Worm (Caenorhabditis elegans) whole organism, L4 larva: ENCODE measurements around the gene F15B9.6.
A peak's percentile ranks its signal among the peaks of the same experiment; 100 is the strongest.

Experiments
- F10B5.3 ChIP-seq: sonication (generic microtip); optimal IDR thresholded peaks from 2 replicates; lab custom pipeline; 2016; ENCODE audit warnings: mild to moderate bottlenecking, missing genetic modification characterization, missing compliant biosample characterization
- F37D6.2 ChIP-seq: sonication (generic microtip); optimal IDR thresholded peaks from 2 replicates; lab custom pipeline; 2016; ENCODE audit warnings: mild to moderate bottlenecking, missing genetic modification characterization, missing compliant biosample characterization
- Y105C5A.15 ChIP-seq: fragments of 200-800 bp; sonication (Bioruptor generic); IDR thresholded peaks from 2 replicates; pipeline ENCODE4 v1.3.6; 2022; ENCODE audit warnings: missing genetic modification characterization, missing compliant biosample characterization
- Y5F2A.4 ChIP-seq: fragments of 200-800 bp; sonication (Bioruptor generic); optimal IDR thresholded peaks from 2 replicates; lab custom pipeline; 2018; ENCODE audit warnings: mild to moderate bottlenecking, missing genetic modification characterization, missing compliant biosample characterization
- ZK546.5 ChIP-seq, 2 experiments: sonication (generic microtip); optimal IDR thresholded peaks; 2 replicates each; lab custom pipeline; 2017; ENCODE audit warnings: missing biosample characterization in 2 of 2, missing genetic modification characterization in 2 of 2
- ceh-62 ChIP-seq: sonication (generic microtip); optimal IDR thresholded peaks from 2 replicates; lab custom pipeline; 2017; ENCODE audit warnings: missing biosample characterization, missing genetic modification characterization
- ceh-82 ChIP-seq: sonication (generic microtip); optimal IDR thresholded peaks from 2 replicates; lab custom pipeline; 2017; ENCODE audit warnings: missing biosample characterization, missing genetic modification characterization
- ctbp-1 ChIP-seq: fragments of 200-800 bp; sonication (Bioruptor generic); IDR thresholded peaks from 2 replicates; pipeline ENCODE4 v1.3.6; 2022; ENCODE audit warnings: missing genetic modification reagents, missing genetic modification characterization, missing compliant biosample characterization
- daf-12 ChIP-seq: fragments of 150-350 bp; optimal IDR thresholded peaks from 2 replicates; lab custom pipeline; 2014; ENCODE audit warnings: missing biosample characterization, missing genetic modification reagents, missing genetic modification characterization
- daf-8 ChIP-seq: fragments of 200-800 bp; sonication (Bioruptor generic); IDR thresholded peaks from 2 replicates; pipeline ENCODE4 v1.3.6; 2022; ENCODE audit warnings: missing genetic modification characterization, missing compliant biosample characterization
- dmd-6 ChIP-seq: fragments of 200-800 bp; sonication (Bioruptor generic); IDR thresholded peaks from 2 replicates; pipeline ENCODE4 v1.3.6; 2022; ENCODE audit warnings: missing genetic modification reagents, missing genetic modification characterization, missing compliant biosample characterization
- dmd-8 ChIP-seq: fragments of 200-800 bp; sonication (Bioruptor generic); IDR thresholded peaks from 2 replicates; pipeline ENCODE4 v1.3.6; 2022; ENCODE audit warnings: missing genetic modification characterization, missing compliant biosample characterization
- dmd-9 ChIP-seq: fragments of 200-800 bp; sonication (Bioruptor generic); IDR thresholded peaks from 2 replicates; pipeline ENCODE4 v1.3.6; 2022; ENCODE audit warnings: missing genetic modification reagents, missing genetic modification characterization, missing compliant biosample characterization
- dpl-1 ChIP-seq: fragments of 150-350 bp; optimal IDR thresholded peaks from 2 replicates; lab custom pipeline; 2014; ENCODE audit warnings: missing biosample characterization, missing genetic modification reagents, missing genetic modification characterization
- fos-1 ChIP-seq: fragments of 150-350 bp; optimal IDR thresholded peaks from 2 replicates; lab custom pipeline; 2014; ENCODE audit warnings: missing biosample characterization, missing genetic modification characterization
- gei-8 ChIP-seq: fragments of 200-800 bp; sonication (Bioruptor generic); optimal IDR thresholded peaks from 2 replicates; lab custom pipeline; 2018; ENCODE audit warnings: mild to moderate bottlenecking, missing genetic modification characterization, missing compliant biosample characterization
- hlh-30 ChIP-seq: sonication (generic microtip); optimal IDR thresholded peaks from 2 replicates; lab custom pipeline; 2017; ENCODE audit warnings: antibody characterized with exemption, mild to moderate bottlenecking, missing genetic modification characterization, missing compliant biosample characterization; ENCODE audit not compliant: insufficient read depth
- lim-7 ChIP-seq: fragments of 200-800 bp; sonication (Bioruptor generic); IDR thresholded peaks from 2 replicates; pipeline ENCODE4 v1.3.6; 2022; ENCODE audit warnings: missing genetic modification characterization, missing compliant biosample characterization
- lin-13 ChIP-seq: fragments of 150-350 bp; optimal IDR thresholded peaks from 2 replicates; lab custom pipeline; 2014; ENCODE audit warnings: missing biosample characterization, missing genetic modification reagents, missing genetic modification characterization
- lin-15B ChIP-seq: fragments of 150-350 bp; sonication (generic microtip); optimal IDR thresholded peaks from 3 replicates; lab custom pipeline; 2014; ENCODE audit warnings: missing biosample characterization, missing genetic modification characterization
- lin-38 ChIP-seq: fragments of 200-800 bp; sonication (Bioruptor generic); IDR thresholded peaks from 2 replicates; pipeline ENCODE4 v1.3.6; 2022; ENCODE audit warnings: missing genetic modification reagents, missing genetic modification characterization, missing compliant biosample characterization
- lin-39 ChIP-seq: fragments of 150-350 bp; optimal IDR thresholded peaks from 2 replicates; lab custom pipeline; 2014; ENCODE audit warnings: missing biosample characterization, missing genetic modification reagents, missing genetic modification characterization
- mxl-3 ChIP-seq: fragments of 200-800 bp; sonication (Bioruptor generic); optimal IDR thresholded peaks from 2 replicates; lab custom pipeline; 2018; ENCODE audit warnings: mild to moderate bottlenecking, missing genetic modification characterization, missing compliant biosample characterization
- nhr-10 ChIP-seq: fragments of 150-350 bp; optimal IDR thresholded peaks from 2 replicates; lab custom pipeline; 2014; ENCODE audit warnings: missing biosample characterization, missing genetic modification characterization
- nhr-11 ChIP-seq: fragments of 150-350 bp; optimal IDR thresholded peaks from 2 replicates; lab custom pipeline; 2014; ENCODE audit warnings: missing biosample characterization, missing genetic modification characterization
- nhr-111 ChIP-seq: fragments of 200-800 bp; sonication (Bioruptor generic); optimal IDR thresholded peaks from 2 replicates; lab custom pipeline; 2018; ENCODE audit warnings: mild to moderate bottlenecking, missing genetic modification characterization, missing compliant biosample characterization
- nhr-28 ChIP-seq: fragments of 150-350 bp; optimal IDR thresholded peaks from 2 replicates; lab custom pipeline; 2014; ENCODE audit warnings: missing biosample characterization, missing genetic modification characterization
- nhr-42 ChIP-seq: fragments of 200-800 bp; sonication (Bioruptor generic); IDR thresholded peaks from 2 replicates; pipeline ENCODE4 v1.3.6; 2022; ENCODE audit warnings: missing genetic modification characterization, missing compliant biosample characterization
- nhr-76 ChIP-seq: fragments of 150-350 bp; optimal IDR thresholded peaks from 2 replicates; lab custom pipeline; 2014; ENCODE audit warnings: missing biosample characterization, missing genetic modification characterization
- php-3 ChIP-seq: fragments of 200-800 bp; sonication (Bioruptor generic); IDR thresholded peaks from 2 replicates; pipeline ENCODE4 v1.3.6; 2022; ENCODE audit warnings: missing genetic modification reagents, missing genetic modification characterization, missing compliant biosample characterization
- skn-1 ChIP-seq: fragments of 150-350 bp; optimal IDR thresholded peaks from 2 replicates; lab custom pipeline; 2014; ENCODE audit warnings: missing biosample characterization, missing genetic modification characterization
- spr-1 ChIP-seq: sonication (generic microtip); optimal IDR thresholded peaks from 2 replicates; lab custom pipeline; 2016; ENCODE audit warnings: mild to moderate bottlenecking, missing genetic modification characterization, missing compliant biosample characterization
- spr-3 ChIP-seq: fragments of 200-800 bp; sonication (Bioruptor generic); optimal IDR thresholded peaks from 2 replicates; lab custom pipeline; 2018; ENCODE audit warnings: mild to moderate bottlenecking, missing genetic modification characterization, missing compliant biosample characterization
- unc-130 ChIP-seq: sonication (generic microtip); optimal IDR thresholded peaks from 2 replicates; lab custom pipeline; 2016; ENCODE audit warnings: missing genetic modification reagents, missing genetic modification characterization, missing compliant biosample characterization
- unc-39 ChIP-seq: sonication (generic microtip); optimal IDR thresholded peaks from 2 replicates; lab custom pipeline; 2017; ENCODE audit warnings: missing biosample characterization, missing genetic modification characterization
- unc-62 ChIP-seq, 3 experiments: fragments of 150-350 bp in 1 of 3; sonication (generic microtip); optimal IDR thresholded peaks in 2 of 3; peaks in 1 of 3; 1 replicate in 1 of 3; 2 replicates in 2 of 3; lab custom pipeline; 2014 to 2017; ENCODE audit warnings: missing biosample characterization in 3 of 3, missing genetic modification characterization in 3 of 3, missing genetic modification reagents in 3 of 3, missing genotype in 1 of 3
- vab-7 ChIP-seq: fragments of 200-800 bp; sonication (Bioruptor generic); IDR thresholded peaks from 2 replicates; pipeline ENCODE4 v1.3.6; 2022; ENCODE audit warnings: missing genetic modification reagents, missing genetic modification characterization, missing compliant biosample characterization
- zfp-2 ChIP-seq: sonication (generic microtip); optimal IDR thresholded peaks from 2 replicates; lab custom pipeline; 2016; ENCODE audit warnings: mild to moderate bottlenecking, missing genetic modification characterization, missing compliant biosample characterization
- zip-2 ChIP-seq: fragments of 150-350 bp; optimal IDR thresholded peaks from 2 replicates; lab custom pipeline; 2014; ENCODE audit warnings: missing biosample characterization, missing genetic modification characterization
- ztf-7 ChIP-seq: fragments of 150-350 bp; optimal IDR thresholded peaks from 2 replicates; lab custom pipeline; 2014; ENCODE audit warnings: missing biosample characterization, missing genetic modification characterization

The F15B9.6 gene

DNA sequence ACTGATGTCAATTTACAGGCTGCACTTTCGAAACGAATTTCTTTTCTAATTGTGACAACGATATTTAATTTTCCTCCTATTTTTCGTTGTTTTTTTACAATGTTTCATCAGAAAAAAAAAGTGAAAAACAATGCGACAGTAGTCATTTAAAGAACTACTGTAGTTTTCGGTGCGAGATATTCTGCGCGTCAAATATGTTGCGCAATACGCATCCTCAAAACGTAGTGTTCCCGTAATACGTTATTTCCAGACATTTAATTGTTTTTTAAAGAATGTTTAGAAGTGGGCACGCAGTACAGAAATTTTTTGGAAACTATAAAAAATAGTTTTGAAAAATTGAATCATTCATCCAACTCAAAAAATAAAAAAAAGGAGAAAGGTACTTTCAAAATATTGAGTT is 39.9 kb upstream of the F15B9.6 start:
- TF ChIP-seq nhr-76 (tag; lab: Kevin White, UChicago) (no peak), php-3 (GFP tag; lab: Robert Waterston, UW) (no peak), hlh-30 (tag; lab: Kevin White, UChicago) (no peak), unc-62 (GFP tag; optimal IDR thresholded peaks at IDR 0.05 in 1 of 2; lab: Kevin White, UChicago) (peak in 1 of 2 experiments; percentile 59), unc-62 (tag; optimal IDR thresholded peaks at IDR 0.05; lab: Kevin White, UChicago) (no peak), lin-15B (tag; lab: Kevin White, UChicago) (no peak), nhr-111 (GFP tag; lab: Kevin White, UChicago) (no peak), ceh-82 (tag; lab: Kevin White, UChicago) (no peak), zip-2 (tag; lab: Kevin White, UChicago) (no peak), unc-39 (no peak)

- no peak for TF ChIP-seq ceh-62 (tag; lab: Kevin White, UChicago)
- TF ChIP-seq lin-39 (tag; lab: Kevin White, UChicago): no peak
- no peak for TF ChIP-seq vab-7 (GFP tag; lab: Robert Waterston, UW)
- TF ChIP-seq nhr-28 (tag; lab: Kevin White, UChicago): no peak
- TF ChIP-seq dpl-1 (GFP tag; lab: Kevin White, UChicago): no peak
- no peak for TF ChIP-seq spr-3 (GFP tag; lab: Kevin White, UChicago)
- no peak for TF ChIP-seq dmd-8
- no peak for TF ChIP-seq nhr-10 (tag; lab: Kevin White, UChicago)
- no peak for TF ChIP-seq lin-38 (GFP tag; lab: Robert Waterston, UW)
- no peak for TF ChIP-seq daf-12 (tag; lab: Kevin White, UChicago)
- no peak for TF ChIP-seq fos-1 (tag; lab: Kevin White, UChicago)
- TF ChIP-seq nhr-11 (tag; lab: Kevin White, UChicago): no peak
- TF ChIP-seq unc-130: no peak
- no peak for TF ChIP-seq Y5F2A.4 (GFP tag; lab: Kevin White, UChicago)
- no peak for TF ChIP-seq ceh-82 (tag; lab: Kevin White, UChicago)
- TF ChIP-seq lim-7: no peak
- no peak for TF ChIP-seq ZK546.5 (tag; optimal IDR thresholded peaks at IDR 0.05; lab: Kevin White, UChicago)
- no peak for TF ChIP-seq dmd-6 (GFP tag; lab: Robert Waterston, UW)
- no peak for TF ChIP-seq daf-8 (GFP tag; lab: Robert Waterston, UW)
- no peak for TF ChIP-seq zfp-2 (tag; lab: Kevin White, UChicago)
These were observed 26.9 kb upstream of the F15B9.6 start, which contains the start of gene shw-3 for ce11 chrV:12987061-12987460. TSS of gene shw-3 (minus strand) at chrV:12987161.

DNA sequence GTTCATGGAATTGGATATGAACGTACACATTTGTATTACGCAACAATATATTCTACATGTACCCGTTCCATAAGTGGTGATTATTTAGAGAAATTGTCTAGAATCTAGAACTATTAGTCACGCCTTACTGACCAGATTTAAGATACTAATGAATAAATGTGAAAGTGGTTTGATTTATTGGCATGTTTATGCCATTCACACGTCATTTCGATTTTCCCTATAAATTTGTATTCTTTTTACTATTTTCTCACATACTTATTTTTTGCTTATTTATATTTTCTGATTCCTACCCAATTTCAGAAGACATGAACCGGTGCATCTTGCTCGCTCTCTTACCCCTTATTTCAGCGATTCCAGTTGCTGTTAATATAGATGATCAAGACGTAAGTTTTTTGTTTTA is 25.7 kb upstream of the F15B9.6 start, which contains the start of gene F15B9.8:
Gene F15B9.8, plus strand, starts transcription at position 301 of the 400 bp plus-strand sequence.
- TF ChIP-seq daf-12 (tag; lab: Kevin White, UChicago) (no peak), dmd-9 (GFP tag; lab: Robert Waterston, UW) (no peak), vab-7 (GFP tag; lab: Robert Waterston, UW) (no peak), hlh-30 (tag; lab: Kevin White, UChicago) (no peak), lin-13 (GFP tag; lab: Kevin White, UChicago) (no peak), ztf-7 (tag; lab: Kevin White, UChicago) (no peak), skn-1 (tag; lab: Kevin White, UChicago) (no peak), spr-1 (tag; lab: Kevin White, UChicago) (no peak), mxl-3 (GFP tag; lab: Kevin White, UChicago) (no peak), nhr-42 (GFP tag; lab: Robert Waterston, UW) (no peak), gei-8 (GFP tag; lab: Kevin White, UChicago) (no peak), ctbp-1 (no peak)

DNA sequence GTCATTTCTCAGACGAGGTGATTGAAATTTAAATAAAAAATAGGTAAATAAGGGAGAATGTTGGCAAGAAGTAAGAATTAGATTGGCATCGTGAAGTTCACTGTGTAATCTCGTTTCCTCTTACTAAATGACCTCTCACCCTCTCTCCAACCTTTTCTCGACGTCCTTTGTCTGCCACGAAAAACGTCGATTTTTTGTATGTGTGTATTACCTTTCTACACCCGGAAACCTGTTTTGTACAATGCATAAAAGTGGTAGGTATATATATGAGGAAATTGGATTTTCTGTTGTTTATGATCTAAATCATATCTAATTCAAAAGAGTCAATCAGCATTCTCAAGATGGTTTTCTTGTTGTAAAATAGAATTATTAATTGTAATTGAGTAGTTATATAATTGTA is 21.1 kb upstream of the F15B9.6 start, which contains the start of the genes F15B9.11 and dsl-7:
Gene F15B9.11, minus strand, starts transcription at position 5 of the 400 bp plus-strand sequence.
Gene dsl-7, plus strand, starts transcription at position 260 of the 400 bp plus-strand sequence.
- TF ChIP-seq Y105C5A.15 (GFP tag; lab: Robert Waterston, UW): no peak
- TF ChIP-seq F37D6.2 (tag; lab: Kevin White, UChicago): no peak
- no peak for TF ChIP-seq F10B5.3
